Worm (Caenorhabditis elegans): ENCODE measurements around the gene pbs-1.

ce11 chrIV:1722953-1723352 is 13.4 kb upstream of the pbs-1 start:
- TF ChIP-seq flt-1 (GFP tag; IDR thresholded peaks at IDR 0.05) (no peak), aly-1 (tag; optimal IDR thresholded peaks at IDR 0.05) (no peak)
